Worm (Caenorhabditis elegans) whole organism, L3 larva: ENCODE measurements around the gene C46E10.1.

Experiments
- R02D3.7 ChIP-seq: fragments of 150-350 bp; optimal IDR thresholded peaks from 2 replicates; lab custom pipeline; 2014; ENCODE audit warnings: missing biosample characterization, missing genetic modification characterization
- ZK546.5 ChIP-seq: sonication (generic microtip); optimal IDR thresholded peaks from 2 replicates; lab custom pipeline; 2017; ENCODE audit warnings: missing biosample characterization, missing genetic modification characterization
- aly-2 ChIP-seq: fragments of 150-350 bp; optimal IDR thresholded peaks from 2 replicates; lab custom pipeline; 2014; ENCODE audit warnings: missing biosample characterization, missing genetic modification characterization
- ama-1 ChIP-seq: fragments of 150-350 bp; optimal IDR thresholded peaks from 2 replicates; lab custom pipeline; 2018
- ceh-28 ChIP-seq: fragments of 150-350 bp; optimal IDR thresholded peaks from 2 replicates; lab custom pipeline; 2014; ENCODE audit warnings: missing biosample characterization, missing genetic modification reagents, missing genetic modification characterization
- ceh-82 ChIP-seq: fragments of 150-350 bp; optimal IDR thresholded peaks from 2 replicates; lab custom pipeline; 2014; ENCODE audit warnings: missing biosample characterization, missing genetic modification characterization
- ceh-9 ChIP-seq: sonication (generic microtip); optimal IDR thresholded peaks from 2 replicates; lab custom pipeline; 2018; ENCODE audit warnings: missing biosample characterization, missing genetic modification characterization
- daf-12 ChIP-seq: fragments of 150-350 bp; optimal IDR thresholded peaks from 2 replicates; lab custom pipeline; 2014; ENCODE audit warnings: missing biosample characterization, missing genetic modification reagents, missing genetic modification characterization
- egl-27 ChIP-seq: sonication (generic microtip); optimal IDR thresholded peaks from 4 replicates; lab custom pipeline; 2017; ENCODE audit warnings: missing biosample characterization, missing genetic modification reagents, missing genetic modification characterization
- egl-5 ChIP-seq: fragments of 150-350 bp; optimal IDR thresholded peaks from 2 replicates; lab custom pipeline; 2017; ENCODE audit warnings: missing biosample characterization, missing genetic modification reagents, missing genetic modification characterization, inconsistent platforms
- elt-1 ChIP-seq: fragments of 150-350 bp; optimal IDR thresholded peaks from 2 replicates; lab custom pipeline; 2014; ENCODE audit warnings: missing biosample characterization, missing genetic modification characterization
- elt-2 ChIP-seq: sonication (generic microtip); optimal IDR thresholded peaks from 2 replicates; lab custom pipeline; 2016; ENCODE audit warnings: missing genetic modification reagents, mild to moderate bottlenecking, missing genetic modification characterization, missing compliant biosample characterization
- eor-1 ChIP-seq, 2 experiments: fragments of 150-350 bp; optimal IDR thresholded peaks; 2 replicates each; lab custom pipeline; 2014 to 2018; ENCODE audit warnings: missing biosample characterization in 2 of 2, missing genetic modification characterization in 2 of 2
- fkh-10 ChIP-seq: sonication (generic microtip); optimal IDR thresholded peaks from 2 replicates; lab custom pipeline; 2017; ENCODE audit warnings: missing biosample characterization, missing genetic modification reagents, missing genetic modification characterization
- fkh-2 ChIP-seq: fragments of 150-350 bp; optimal IDR thresholded peaks from 2 replicates; lab custom pipeline; 2014; ENCODE audit warnings: missing biosample characterization, missing genetic modification reagents, missing genetic modification characterization
- hmg-11 ChIP-seq: sonication (generic microtip); optimal IDR thresholded peaks from 2 replicates; lab custom pipeline; 2016; ENCODE audit warnings: missing genetic modification characterization, missing compliant biosample characterization
- jun-1 ChIP-seq: fragments of 150-350 bp; optimal IDR thresholded peaks from 2 replicates; lab custom pipeline; 2014; ENCODE audit warnings: missing biosample characterization, missing genetic modification reagents, missing genetic modification characterization
- lin-15B ChIP-seq: fragments of 150-350 bp; optimal IDR thresholded peaks from 2 replicates; lab custom pipeline; 2014; ENCODE audit warnings: missing biosample characterization, missing genetic modification characterization
- lin-39 ChIP-seq: fragments of 150-350 bp; optimal IDR thresholded peaks from 2 replicates; lab custom pipeline; 2018; ENCODE audit warnings: missing biosample characterization, missing genetic modification reagents, missing genetic modification characterization
- lsy-12 ChIP-seq: sonication (generic microtip); optimal IDR thresholded peaks from 2 replicates; lab custom pipeline; 2016; ENCODE audit warnings: mild to moderate bottlenecking, missing genetic modification characterization, missing compliant biosample characterization
- mdl-1 ChIP-seq: fragments of 150-350 bp; optimal IDR thresholded peaks from 2 replicates; lab custom pipeline; 2014; ENCODE audit warnings: missing biosample characterization, missing genetic modification characterization
- mml-1 ChIP-seq: fragments of 150-350 bp; sonication (generic microtip); optimal IDR thresholded peaks from 3 replicates; lab custom pipeline; 2014; ENCODE audit warnings: missing biosample characterization, missing genetic modification characterization
- nfya-1 ChIP-seq: sonication (generic microtip); optimal IDR thresholded peaks from 2 replicates; lab custom pipeline; 2017; ENCODE audit warnings: missing genetic modification characterization, mild to moderate bottlenecking, missing compliant biosample characterization, antibody characterized with exemption, moderate library complexity; ENCODE audit not compliant: insufficient read depth
- nhr-11 ChIP-seq: fragments of 150-350 bp; optimal IDR thresholded peaks from 2 replicates; lab custom pipeline; 2014; ENCODE audit warnings: missing biosample characterization, missing genetic modification characterization
- nhr-23 ChIP-seq: fragments of 150-350 bp; optimal IDR thresholded peaks from 2 replicates; lab custom pipeline; 2014; ENCODE audit warnings: missing biosample characterization, missing genetic modification reagents, missing genetic modification characterization
- nhr-237 ChIP-seq: fragments of 150-350 bp; optimal IDR thresholded peaks from 2 replicates; lab custom pipeline; 2014; ENCODE audit warnings: missing biosample characterization, missing genetic modification characterization
- nhr-25 ChIP-seq: sonication (generic microtip); optimal IDR thresholded peaks from 2 replicates; lab custom pipeline; 2017; ENCODE audit warnings: missing biosample characterization, missing genetic modification characterization
- nhr-28 ChIP-seq: fragments of 150-350 bp; optimal IDR thresholded peaks from 2 replicates; lab custom pipeline; 2014; ENCODE audit warnings: missing biosample characterization, missing genetic modification characterization
- nhr-43 ChIP-seq: sonication (generic microtip); optimal IDR thresholded peaks from 2 replicates; lab custom pipeline; 2016; ENCODE audit warnings: mild to moderate bottlenecking, missing genetic modification characterization, missing compliant biosample characterization; ENCODE audit not compliant: poor library complexity, severe bottlenecking
- nhr-76 ChIP-seq: fragments of 150-350 bp; sonication (generic microtip); optimal IDR thresholded peaks from 5 replicates; lab custom pipeline; 2014; ENCODE audit warnings: missing biosample characterization, missing genetic modification characterization
- nhr-77 ChIP-seq: fragments of 150-350 bp; optimal IDR thresholded peaks from 2 replicates; lab custom pipeline; 2014; ENCODE audit warnings: missing biosample characterization, missing genetic modification characterization
- pqm-1 ChIP-seq: fragments of 150-350 bp; optimal IDR thresholded peaks from 2 replicates; lab custom pipeline; 2017; ENCODE audit warnings: missing biosample characterization, missing genetic modification characterization, inconsistent platforms
- sea-2 ChIP-seq: fragments of 150-350 bp; sonication (generic microtip); optimal IDR thresholded peaks from 4 replicates; lab custom pipeline; 2014; ENCODE audit warnings: missing biosample characterization, missing genetic modification reagents, missing genetic modification characterization
- skn-1 ChIP-seq: fragments of 150-350 bp; optimal IDR thresholded peaks from 2 replicates; lab custom pipeline; 2014; ENCODE audit warnings: missing biosample characterization, missing genetic modification characterization
- tbx-2 ChIP-seq: sonication (generic microtip); optimal IDR thresholded peaks from 2 replicates; lab custom pipeline; 2016; ENCODE audit warnings: mild to moderate bottlenecking, missing genetic modification characterization, missing compliant biosample characterization
- unc-39 ChIP-seq: sonication (generic microtip); optimal IDR thresholded peaks from 4 replicates; lab custom pipeline; 2017; ENCODE audit warnings: missing biosample characterization, missing genetic modification characterization
- unc-62 ChIP-seq: fragments of 150-350 bp; sonication (generic microtip); optimal IDR thresholded peaks from 4 replicates; lab custom pipeline; 2014; ENCODE audit warnings: missing biosample characterization, missing genetic modification reagents, missing genetic modification characterization
- zag-1 ChIP-seq: fragments of 150-350 bp; optimal IDR thresholded peaks from 2 replicates; lab custom pipeline; 2014; ENCODE audit warnings: missing biosample characterization, missing genetic modification characterization
- ztf-11 ChIP-seq: fragments of 150-350 bp; optimal IDR thresholded peaks from 2 replicates; lab custom pipeline; 2014; ENCODE audit warnings: missing biosample characterization, missing genetic modification characterization
- ztf-4 ChIP-seq: fragments of 150-350 bp; optimal IDR thresholded peaks from 2 replicates; lab custom pipeline; 2014; ENCODE audit warnings: missing biosample characterization, missing genetic modification characterization

Gene C46E10.1

ce11 chrII:3724175-3724715 lies at the start of gene C46E10.1:
TSS of gene C46E10.1 (plus strand) at chrII:3724225.
- TF ChIP-seq daf-12 (tag; lab: Kevin White, UChicago) (no peak), lin-39 (no peak), nfya-1 (tag; lab: Kevin White, UChicago) (no peak)

- TF ChIP-seq mdl-1 (tag; lab: Kevin White, UChicago) = no peak
- TF ChIP-seq fkh-2 = no peak
- TF ChIP-seq zag-1 = no peak
- TF ChIP-seq unc-62 = no peak
- TF ChIP-seq mml-1 = no peak
- TF ChIP-seq lin-39 = no peak
- TF ChIP-seq unc-39 (tag; lab: Kevin White, UChicago) = no peak
- TF ChIP-seq jun-1 (tag; lab: Kevin White, UChicago) = no peak
- no peak for TF ChIP-seq hmg-11 (tag; lab: Kevin White, UChicago)
- no peak for TF ChIP-seq tbx-2 (tag; lab: Kevin White, UChicago)
- no peak for TF ChIP-seq aly-2 (tag; lab: Kevin White, UChicago)
- TF ChIP-seq nhr-43 (tag; lab: Kevin White, UChicago) = no peak
- TF ChIP-seq, all 47 proteins: peak for 0
Observed at ce11 chrII:3675176-3675575, 48.8 kb upstream of the C46E10.1 start, which contains the start of gene F19B10.2. TSS of gene F19B10.2 (plus strand) at chrII:3675476.

ce11 chrII:3678978-3679377 lies 45.0 kb upstream of the C46E10.1 start:
- TF ChIP-seq egl-5 (tag; lab: Kevin White, UChicago) = no peak
- TF ChIP-seq ZK546.5 (tag; lab: Kevin White, UChicago) = no peak
- TF ChIP-seq pqm-1 (tag; lab: Kevin White, UChicago) = no peak
- no peak for TF ChIP-seq nhr-11 (tag; lab: Kevin White, UChicago)
- TF ChIP-seq nhr-77 (tag; lab: Kevin White, UChicago) = no peak
- TF ChIP-seq daf-12 (tag; lab: Kevin White, UChicago) = no peak
- TF ChIP-seq mdl-1 (tag; lab: Kevin White, UChicago) = no peak
- no peak for TF ChIP-seq nhr-28
- no peak for TF ChIP-seq ama-1 (lab: Kevin White, UChicago)
- no peak for TF ChIP-seq skn-1 (tag; lab: Kevin White, UChicago)
- TF ChIP-seq sea-2 (GFP tag; lab: Kevin White, UChicago) = no peak
- TF ChIP-seq elt-1 (tag; lab: Kevin White, UChicago) = no peak
- no peak for TF ChIP-seq nhr-43 (tag; lab: Kevin White, UChicago)
- TF ChIP-seq, all 47 proteins: peak for 0

- TF ChIP-seq lin-39 (no peak), nhr-25 (tag; lab: Kevin White, UChicago) (no peak), zag-1 (no peak), ceh-9 (tag; lab: Kevin White, UChicago) (no peak)
Observed at ce11 chrII:3680366-3680765, 43.7 kb upstream of the C46E10.1 start.

- no peak for TF ChIP-seq unc-39 (tag; lab: Kevin White, UChicago)
- no peak for TF ChIP-seq lsy-12 (tag; lab: Kevin White, UChicago)
- TF ChIP-seq nhr-25 (tag; lab: Kevin White, UChicago) = no peak
- TF ChIP-seq, all 47 proteins: peak for 0
Observed at ce11 chrII:3681365-3682083, 42.5 kb upstream of the C46E10.1 start, which contains the start of gene F19B10.10. TSS of gene F19B10.10 (minus strand) at chrII:3681415.

ce11 chrII:3682770-3683234 lies 41.2 kb upstream of the C46E10.1 start, which contains the start of gene F19B10.1:
TSS of gene F19B10.1 (plus strand) at chrII:3683184.
- TF ChIP-seq nhr-76 (no peak), skn-1 (tag; lab: Kevin White, UChicago) (no peak), ceh-28 (tag; lab: Kevin White, UChicago) (no peak), nhr-28 (no peak), nhr-43 (tag; lab: Kevin White, UChicago) (peak; percentile 50), lin-15B (tag; lab: Kevin White, UChicago) (peak; percentile 65), hmg-11 (tag; lab: Kevin White, UChicago) (no peak), nhr-23 (peak; percentile 65), R02D3.7 (tag; lab: Kevin White, UChicago) (peak; percentile 74), ztf-4 (tag; lab: Kevin White, UChicago) (no peak), ceh-82 (tag; lab: Kevin White, UChicago) (no peak), ztf-11 (tag; lab: Kevin White, UChicago) (no peak), unc-62 (peak; percentile 63), nhr-237 (tag; lab: Kevin White, UChicago) (no peak), egl-27 (tag; lab: Kevin White, UChicago) (no peak), ceh-9 (tag; lab: Kevin White, UChicago) (no peak), pqm-1 (tag; lab: Kevin White, UChicago) (no peak), elt-2 (tag; lab: Kevin White, UChicago) (peak; percentile 70), nhr-25 (tag; lab: Kevin White, UChicago) (peak; percentile 85), eor-1 (tag; optimal IDR thresholded peaks at IDR 0.05; lab: Kevin White, UChicago) (no peak), fkh-10 (GFP tag; lab: Kevin White, UChicago) (no peak), aly-2 (tag; lab: Kevin White, UChicago) (no peak), nhr-11 (tag; lab: Kevin White, UChicago) (no peak), ZK546.5 (tag; lab: Kevin White, UChicago) (no peak)
